Worm (Caenorhabditis elegans) whole organism, L4 larva: ENCODE results near the gene hlh-4.
A peak's percentile ranks its signal among the peaks of the same experiment; 100 is the strongest.

ENCODE experiments used
- ZK337.2 ChIP-seq: fragments of 200-800 bp; sonication (Bioruptor generic); IDR thresholded peaks from 2 replicates; pipeline ENCODE4 v1.3.6; 2022; ENCODE audit warnings: missing genetic modification reagents, missing genetic modification characterization, missing compliant biosample characterization
- ceh-28 ChIP-seq: fragments of 150-350 bp; optimal IDR thresholded peaks from 2 replicates; lab custom pipeline; 2014; ENCODE audit warnings: missing biosample characterization, missing genetic modification reagents, missing genetic modification characterization
- ceh-32 ChIP-seq: sonication (generic microtip); optimal IDR thresholded peaks from 2 replicates; lab custom pipeline; 2016; ENCODE audit warnings: mild to moderate bottlenecking, missing genetic modification characterization, missing compliant biosample characterization; ENCODE audit not compliant: poor library complexity
- dmd-9 ChIP-seq: fragments of 200-800 bp; sonication (Bioruptor generic); IDR thresholded peaks from 2 replicates; pipeline ENCODE4 v1.3.6; 2022; ENCODE audit warnings: missing genetic modification reagents, missing genetic modification characterization, missing compliant biosample characterization
- jun-1 ChIP-seq: fragments of 150-350 bp; optimal IDR thresholded peaks from 2 replicates; lab custom pipeline; 2014; ENCODE audit warnings: missing biosample characterization, missing genetic modification reagents, missing genetic modification characterization
- mep-1 ChIP-seq: fragments of 150-350 bp; sonication (generic microtip); optimal IDR thresholded peaks from 3 replicates; lab custom pipeline; 2014; ENCODE audit warnings: missing biosample characterization, missing genetic modification characterization
- pha-4 ChIP-seq, 2 experiments: fragments of 150-350 bp in 1 of 2; fragments of 200-800 bp in 1 of 2; sonication (Bioruptor generic) in 1 of 2; IDR thresholded peaks in 1 of 2; optimal IDR thresholded peaks in 1 of 2; 2 replicates each; pipeline versions ENCODE4 v1.3.6 to Lab custom; 2014 to 2022; ENCODE audit warnings: missing genetic modification characterization in 2 of 2, missing genetic modification reagents in 2 of 2, missing biosample characterization in 1 of 2, missing compliant biosample characterization in 1 of 2
- php-3 ChIP-seq: fragments of 200-800 bp; sonication (Bioruptor generic); IDR thresholded peaks from 2 replicates; pipeline ENCODE4 v1.3.6; 2022; ENCODE audit warnings: missing genetic modification reagents, missing genetic modification characterization, missing compliant biosample characterization
- skn-1 ChIP-seq: fragments of 150-350 bp; optimal IDR thresholded peaks from 2 replicates; lab custom pipeline; 2014; ENCODE audit warnings: missing biosample characterization, missing genetic modification characterization
- zag-1 ChIP-seq: fragments of 150-350 bp; optimal IDR thresholded peaks from 2 replicates; lab custom pipeline; 2014; ENCODE audit warnings: missing biosample characterization, missing genetic modification characterization

DNA sequence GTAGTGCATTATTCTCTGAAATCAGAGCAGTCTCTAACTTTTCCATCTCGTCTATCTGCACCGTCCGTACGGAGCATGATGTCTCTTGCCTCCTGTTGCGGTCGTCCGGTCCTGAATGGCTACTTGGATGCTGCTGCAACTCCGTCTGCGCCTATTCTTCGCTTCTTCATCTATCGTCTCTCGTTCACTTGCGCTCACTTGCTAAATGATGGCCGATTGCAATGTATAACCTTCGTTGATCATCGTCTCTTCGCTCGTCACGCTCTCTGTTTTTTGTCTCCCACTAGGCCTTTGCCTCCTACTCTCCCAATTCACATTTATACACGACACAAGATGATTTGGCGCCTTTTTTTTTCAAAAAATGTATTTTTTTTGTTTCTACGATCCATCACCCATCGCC is 41.5 kb downstream of the hlh-4 start:
- TF ChIP-seq mep-1 (tag; lab: Kevin White, UChicago): peak; percentile 73
- no peak for TF ChIP-seq ZK337.2
- no peak for TF ChIP-seq ceh-32 (tag; lab: Kevin White, UChicago)
- no peak for TF ChIP-seq dmd-9 (GFP tag; lab: Robert Waterston, UW)
- TF ChIP-seq php-3 (GFP tag; lab: Robert Waterston, UW): no peak
- no peak for TF ChIP-seq zag-1 (tag; lab: Kevin White, UChicago)
- no peak for TF ChIP-seq jun-1
- no peak for TF ChIP-seq ceh-28 (tag; lab: Kevin White, UChicago)
- TF ChIP-seq pha-4 (GFP tag; IDR thresholded peaks at IDR 0.05; lab: Robert Waterston, UW): no peak
- no peak for TF ChIP-seq pha-4 (tag; optimal IDR thresholded peaks at IDR 0.05; lab: Kevin White, UChicago)
- TF ChIP-seq skn-1 (tag; lab: Kevin White, UChicago): no peak
